Fruit fly (Drosophila melanogaster) whole organism, embryonic: ENCODE data around the gene CG6569.
A peak's percentile ranks its signal among the peaks of the same experiment; 100 is the strongest.

Experiments
- Atf3 ChIP-seq: fragments of 200-800 bp; sonication (Bioruptor generic); optimal IDR thresholded peaks from 3 replicates; lab custom pipeline; 2016; ENCODE audit warnings: missing biosample characterization, missing genetic modification characterization
- Awh ChIP-seq: fragments of 200-800 bp; sonication (Bioruptor generic); IDR thresholded peaks from 2 replicates; pipeline ENCODE4, ENCODE4 v1.3.6; 2022; ENCODE audit warnings: missing biosample characterization, missing genetic modification characterization
- B-H1 ChIP-seq: fragments of 200-800 bp; sonication (Bioruptor generic); IDR thresholded peaks from 3 replicates; pipeline ENCODE4 v1.3.6; 2022; ENCODE audit warnings: missing biosample characterization, missing genetic modification characterization
- Blimp-1 ChIP-seq: fragments of 200-800 bp; sonication (Bioruptor generic); optimal IDR thresholded peaks from 3 replicates; lab custom pipeline; 2018; ENCODE audit warnings: missing biosample characterization, missing genetic modification characterization, mild to moderate bottlenecking, moderate library complexity, missing genetic modification reagents
- CG10366 ChIP-seq: fragments of 200-800 bp; sonication (Bioruptor generic); IDR thresholded peaks from 2 replicates; pipeline ENCODE4 v1.3.6; 2022; ENCODE audit warnings: missing biosample characterization, missing genetic modification characterization
- CG10543 ChIP-seq: fragments of 200-800 bp; sonication (Bioruptor generic); optimal IDR thresholded peaks from 3 replicates; lab custom pipeline; 2017; ENCODE audit warnings: missing biosample characterization, mild to moderate bottlenecking, missing genetic modification characterization, moderate library complexity
- CG11456 ChIP-seq: fragments of 200-800 bp; sonication (Bioruptor generic); IDR thresholded peaks from 3 replicates; pipeline ENCODE4 v1.3.6; 2022; ENCODE audit warnings: missing biosample characterization, missing genetic modification characterization
- CG12299 ChIP-seq: fragments of 200-800 bp; sonication (Bioruptor generic); optimal IDR thresholded peaks from 2 replicates; lab custom pipeline; 2018; ENCODE audit warnings: missing biosample characterization, mild to moderate bottlenecking, missing genetic modification characterization
- CG13775 ChIP-seq: fragments of 200-800 bp; sonication (Bioruptor generic); optimal IDR thresholded peaks from 3 replicates; lab custom pipeline; 2017; ENCODE audit warnings: missing biosample characterization, mild to moderate bottlenecking, missing genetic modification characterization
- CG1529 ChIP-seq: fragments of 200-800 bp; sonication (Bioruptor generic); optimal IDR thresholded peaks from 3 replicates; lab custom pipeline; 2018; ENCODE audit warnings: missing biosample characterization, missing genetic modification characterization
- CG15514 ChIP-seq: fragments of 200-800 bp; sonication (Bioruptor generic); optimal IDR thresholded peaks from 3 replicates; lab custom pipeline; 2017; ENCODE audit warnings: missing biosample characterization, missing genetic modification characterization, mild to moderate bottlenecking, moderate library complexity, missing genetic modification reagents
- CG15601 ChIP-seq: fragments of 200-800 bp; sonication (Bioruptor generic); optimal IDR thresholded peaks from 3 replicates; lab custom pipeline; 2019; ENCODE audit warnings: missing biosample characterization, mild to moderate bottlenecking, missing genetic modification characterization, moderate library complexity
- CG15696 ChIP-seq: fragments of 200-800 bp; sonication (Bioruptor generic); optimal IDR thresholded peaks from 2 replicates; lab custom pipeline; 2019; ENCODE audit warnings: missing biosample characterization, mild to moderate bottlenecking, missing genetic modification characterization, moderate library complexity
- CG17385 ChIP-seq: fragments of 200-800 bp; sonication (Bioruptor generic); optimal IDR thresholded peaks from 3 replicates; lab custom pipeline; 2018; ENCODE audit warnings: missing biosample characterization, mild to moderate bottlenecking, missing genetic modification characterization
- CG2120 ChIP-seq: fragments of 200-800 bp; sonication (Bioruptor generic); optimal IDR thresholded peaks from 3 replicates; lab custom pipeline; 2016; ENCODE audit warnings: missing biosample characterization, missing genetic modification characterization
- CG3847 ChIP-seq: fragments of 200-800 bp; sonication (Bioruptor generic); IDR thresholded peaks from 2 replicates; pipeline ENCODE4 v1.3.6; 2022; ENCODE audit warnings: missing biosample characterization, missing genetic modification characterization
- CG8290 ChIP-seq, 3 experiments: fragments of 200-800 bp; sonication (Bioruptor generic); optimal IDR thresholded peaks; 2 replicates each; lab custom pipeline; 2016 to 2019; ENCODE audit warnings: missing biosample characterization in 3 of 3, missing genetic modification characterization in 3 of 3, mild to moderate bottlenecking in 2 of 3, moderate library complexity in 1 of 3
- Deaf1 ChIP-seq: fragments of 200-800 bp; optimal IDR thresholded peaks from 3 replicates; lab custom pipeline; 2019; ENCODE audit warnings: missing biosample characterization, mild to moderate bottlenecking, missing genetic modification characterization, moderate library complexity
- E2f1 ChIP-seq: fragments of 200-800 bp; sonication (Bioruptor generic); IDR thresholded peaks from 2 replicates; pipeline ENCODE4 v1.3.6; 2022; ENCODE audit warnings: missing biosample characterization, missing genetic modification characterization
- E2f2 ChIP-seq: fragments of 200-800 bp; sonication (Bioruptor generic); IDR thresholded peaks from 2 replicates; pipeline ENCODE4 v1.3.6; 2022; ENCODE audit warnings: missing biosample characterization, missing genetic modification characterization
- Fer3 ChIP-seq: fragments of 200-800 bp; sonication (Bioruptor generic); optimal IDR thresholded peaks from 2 replicates; lab custom pipeline; 2018; ENCODE audit warnings: missing biosample characterization, mild to moderate bottlenecking, missing genetic modification characterization, moderate library complexity
- Gug ChIP-seq: fragments of 200-800 bp; sonication (Bioruptor generic); IDR thresholded peaks from 4 replicates; pipeline ENCODE4 v1.3.6; 2022; ENCODE audit warnings: missing biosample characterization, missing genetic modification characterization
- HHEX ChIP-seq: fragments of 200-800 bp; sonication (Bioruptor generic); optimal IDR thresholded peaks from 3 replicates; lab custom pipeline; 2017; ENCODE audit warnings: missing biosample characterization, mild to moderate bottlenecking, missing genetic modification characterization, missing genetic modification reagents
- HLH3B ChIP-seq: fragments of 200-800 bp; sonication (Bioruptor generic); IDR thresholded peaks from 2 replicates; pipeline ENCODE4 v1.3.6; 2022; ENCODE audit warnings: missing biosample characterization, missing genetic modification characterization
- HLHmδ ChIP-seq: fragments of 200-800 bp; sonication (Bioruptor generic); optimal IDR thresholded peaks from 2 replicates; lab custom pipeline; 2018; ENCODE audit warnings: missing biosample characterization, mild to moderate bottlenecking, missing genetic modification characterization, moderate library complexity
- Hey ChIP-seq: fragments of 200-800 bp; sonication (Bioruptor generic); optimal IDR thresholded peaks from 3 replicates; lab custom pipeline; 2018; ENCODE audit warnings: missing biosample characterization, mild to moderate bottlenecking, missing genetic modification characterization
- HmgD ChIP-seq: fragments of 200-800 bp; sonication (Bioruptor generic); optimal IDR thresholded peaks from 3 replicates; lab custom pipeline; 2016; ENCODE audit warnings: missing biosample characterization, missing genetic modification characterization
- Meics ChIP-seq: fragments of 200-800 bp; sonication (Bioruptor generic); optimal IDR thresholded peaks from 2 replicates; lab custom pipeline; 2017; ENCODE audit warnings: missing biosample characterization, mild to moderate bottlenecking, missing genetic modification characterization
- NK7.1 ChIP-seq: fragments of 200-800 bp; sonication (Bioruptor generic); optimal IDR thresholded peaks from 3 replicates; lab custom pipeline; 2016; ENCODE audit warnings: missing biosample characterization, missing genetic modification characterization
- Optix ChIP-seq: fragments of 200-800 bp; sonication (Bioruptor generic); IDR thresholded peaks from 3 replicates; pipeline ENCODE4 v1.3.6; 2022; ENCODE audit warnings: missing biosample characterization, missing genetic modification characterization
- PHDP ChIP-seq: fragments of 200-800 bp; sonication (Bioruptor generic); optimal IDR thresholded peaks from 3 replicates; lab custom pipeline; 2018; ENCODE audit warnings: missing biosample characterization, mild to moderate bottlenecking, missing genetic modification characterization, moderate library complexity
- Rfx ChIP-seq: fragments of 200-800 bp; sonication (Bioruptor generic); IDR thresholded peaks from 2 replicates; pipeline ENCODE4 v1.3.6; 2022; ENCODE audit warnings: missing biosample characterization, missing genetic modification characterization
- Usf ChIP-seq: fragments of 200-800 bp; sonication (Bioruptor generic); optimal IDR thresholded peaks from 2 replicates; lab custom pipeline; 2017; ENCODE audit warnings: missing genotype, missing biosample characterization, missing genetic modification characterization
- al ChIP-seq: fragments of 200-800 bp; sonication (Bioruptor generic); IDR thresholded peaks from 2 replicates; pipeline ENCODE4 v1.3.6; 2022; ENCODE audit warnings: missing biosample characterization, missing genetic modification characterization
- ara ChIP-seq: fragments of 200-800 bp; sonication (Bioruptor generic); IDR thresholded peaks from 2 replicates; pipeline ENCODE4 v1.3.6; 2022; ENCODE audit warnings: missing biosample characterization, missing genetic modification characterization
- cad ChIP-seq: fragments of >200 bp; optimal IDR thresholded peaks from 2 replicates; lab custom pipeline; 2017; ENCODE audit warnings: missing biosample characterization, missing genetic modification characterization
- dan ChIP-seq: fragments of 200-800 bp; sonication (Bioruptor generic); IDR thresholded peaks from 2 replicates; pipeline ENCODE4 v1.3.6; 2022; ENCODE audit warnings: missing biosample characterization, missing genetic modification characterization
- disco-r ChIP-seq: fragments of 200-800 bp; sonication (Bioruptor generic); optimal IDR thresholded peaks from 2 replicates; lab custom pipeline; 2016; ENCODE audit warnings: missing biosample characterization, missing genetic modification characterization
- gt ChIP-seq: fragments of 200-800 bp; sonication (Bioruptor generic); IDR thresholded peaks from 2 replicates; pipeline ENCODE4 v1.3.6; 2022; ENCODE audit warnings: missing biosample characterization, missing genetic modification characterization
- jing ChIP-seq: fragments of 200-800 bp; sonication (Bioruptor generic); optimal IDR thresholded peaks from 2 replicates; lab custom pipeline; 2018; ENCODE audit warnings: missing biosample characterization, mild to moderate bottlenecking, missing genetic modification characterization
- kni ChIP-seq: fragments of 200-800 bp; sonication (Bioruptor generic); optimal IDR thresholded peaks from 3 replicates; lab custom pipeline; 2017; ENCODE audit warnings: mild to moderate bottlenecking, missing biosample characterization, missing genetic modification reagents, missing genetic modification characterization
- mam ChIP-seq: fragments of 200-800 bp; sonication (Bioruptor generic); optimal IDR thresholded peaks from 3 replicates; lab custom pipeline; 2016; ENCODE audit warnings: missing biosample characterization, missing genetic modification characterization
- mld ChIP-seq: fragments of 200-800 bp; sonication (Bioruptor generic); IDR thresholded peaks from 3 replicates; pipeline ENCODE4 v1.3.6; 2022; ENCODE audit warnings: missing biosample characterization, missing genetic modification characterization; ENCODE audit not compliant: partially characterized antibody
- nom ChIP-seq: fragments of 200-800 bp; sonication (Bioruptor generic); optimal IDR thresholded peaks from 2 replicates; lab custom pipeline; 2017; ENCODE audit warnings: missing biosample characterization, missing genetic modification characterization, mild to moderate bottlenecking, moderate library complexity, missing genetic modification reagents
- p53 ChIP-seq: fragments of 200-800 bp; sonication (Bioruptor generic); optimal IDR thresholded peaks from 2 replicates; lab custom pipeline; 2016; ENCODE audit warnings: missing biosample characterization, missing genetic modification characterization
- tin ChIP-seq: fragments of 200-800 bp; sonication (Bioruptor generic); optimal IDR thresholded peaks from 3 replicates; lab custom pipeline; 2016; ENCODE audit warnings: missing biosample characterization, missing genetic modification characterization
- twi ChIP-seq: fragments of 200-800 bp; optimal IDR thresholded peaks from 2 replicates; lab custom pipeline; 2019; ENCODE audit warnings: missing biosample characterization, mild to moderate bottlenecking, missing genetic modification characterization, moderate library complexity
- unc-4 ChIP-seq: fragments of 200-800 bp; sonication (Bioruptor generic); IDR thresholded peaks from 2 replicates; pipeline ENCODE4 v1.3.6; 2022; ENCODE audit warnings: missing biosample characterization, missing genetic modification characterization; ENCODE audit not compliant: partially characterized antibody
- vvl ChIP-seq: fragments of 200-800 bp; sonication (Bioruptor generic); IDR thresholded peaks from 2 replicates; pipeline ENCODE4 v1.3.6; 2022; ENCODE audit warnings: missing biosample characterization, missing genetic modification characterization

Gene CG6569

DNA sequence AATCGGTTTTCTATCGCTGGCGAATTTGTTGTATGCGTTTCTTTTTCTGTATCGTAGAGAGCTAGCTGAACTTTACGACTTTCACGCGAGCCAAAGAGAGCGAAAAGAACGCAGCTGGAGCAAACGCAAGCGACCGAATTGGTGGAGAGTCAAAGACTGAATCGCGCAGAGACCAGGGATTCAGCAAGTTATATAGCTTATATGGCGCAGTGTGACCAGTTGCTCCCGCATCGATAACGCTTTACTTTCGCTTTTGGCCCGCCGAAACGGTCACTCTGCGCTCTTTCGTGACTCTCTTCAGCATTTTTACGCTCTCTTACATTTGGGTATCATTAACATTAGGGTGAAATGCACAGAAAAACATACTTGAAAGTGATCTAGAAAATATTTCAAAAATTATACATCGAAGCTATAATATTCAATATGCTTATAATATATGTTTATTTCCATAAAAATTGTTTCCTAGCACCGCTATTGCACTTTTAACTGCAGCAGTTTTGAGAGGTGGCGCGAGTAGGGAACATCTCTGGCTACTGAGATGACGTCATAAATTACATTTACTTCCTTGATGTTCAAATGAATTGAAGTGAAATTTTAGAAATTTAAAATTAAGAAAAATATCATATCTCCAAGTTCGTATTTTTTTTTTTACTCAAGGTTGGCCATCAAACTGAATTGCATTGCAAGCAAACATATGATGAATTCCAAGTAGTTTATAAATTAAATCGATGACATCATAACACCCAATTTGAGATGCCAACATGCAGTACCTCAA lies 11.4 kb downstream of the CG6569 start, which contains the start of gene glec (continued):
- peak; percentile 77 for TF ChIP-seq HmgD (GFP tag; lab: Kevin White, UChicago)
- peak; percentile 60 for TF ChIP-seq vvl
- TF ChIP-seq Rfx: peak; percentile 34; the same call in 1 of the 2 replicates
- no peak for TF ChIP-seq gt
- TF ChIP-seq Gug: no peak; the same call in 3 of the 4 replicates
- TF ChIP-seq ara: peak; percentile 45; the same call in 1 of the 2 replicates
- TF ChIP-seq Fer3 (tag; lab: Kevin White, UChicago): peak; percentile 6
- TF ChIP-seq CG15601: no peak
- no peak; the same call in 2 of the 3 replicates for TF ChIP-seq B-H1 (GFP tag; lab: Robert Waterston, UW)
- TF ChIP-seq CG12299: peak; percentile 1
- TF ChIP-seq CG10543 (GFP tag; lab: Kevin White, UChicago): peak; percentile 10
- TF ChIP-seq Meics: no peak
- peak; percentile 6 for TF ChIP-seq kni (GFP tag; lab: Kevin White, UChicago)
- no peak for TF ChIP-seq HLH3B (GFP tag; lab: Robert Waterston, UW)
- no peak for TF ChIP-seq tin
- TF ChIP-seq disco-r (GFP tag; lab: Kevin White, UChicago): no peak
- no peak for TF ChIP-seq dan (GFP tag; lab: Robert Waterston, UW)
- TF ChIP-seq nom: peak; percentile 46
- TF ChIP-seq Hey (tag; lab: Kevin White, UChicago): no peak
- no peak for TF ChIP-seq CG2120
- no peak for TF ChIP-seq CG8290 (GFP tag; optimal IDR thresholded peaks at IDR 0.05; lab: Kevin White, UChicago)
- TF ChIP-seq CG8290 (tag; optimal IDR thresholded peaks at IDR 0.05; lab: Kevin White, UChicago): peak in 1 of 2 experiments; percentile 89
- peak; percentile 5 for TF ChIP-seq HHEX
- TF ChIP-seq twi: no peak
- TF ChIP-seq Atf3 (GFP tag; lab: Kevin White, UChicago): peak; percentile 36
- no peak for TF ChIP-seq mld
- TF ChIP-seq CG1529 (GFP tag; lab: Kevin White, UChicago): no peak
- peak; percentile 8; the same call in 1 of the 2 replicates for TF ChIP-seq E2f1 (GFP tag; lab: Robert Waterston, UW)
- peak; percentile 46 for TF ChIP-seq unc-4 (GFP tag; lab: Robert Waterston, UW)
- TF ChIP-seq CG13775: peak; percentile 53
- no peak for TF ChIP-seq CG15696 (tag; lab: Kevin White, UChicago)
- no peak for TF ChIP-seq cad (GFP tag; lab: Kevin White, UChicago)
- TF ChIP-seq CG10366 (GFP tag; lab: Robert Waterston, UW): no peak
- peak; percentile 16 for TF ChIP-seq PHDP (tag; lab: Kevin White, UChicago)
- peak; percentile 91 for TF ChIP-seq CG15514
- peak; percentile 87 for TF ChIP-seq HLHmδ (GFP tag; lab: Kevin White, UChicago)
- no peak for TF ChIP-seq Optix (GFP tag; lab: Robert Waterston, UW)
- TF ChIP-seq Blimp-1 (GFP tag; lab: Kevin White, UChicago): peak; percentile 99
- TF ChIP-seq CG11456 (GFP tag; lab: Robert Waterston, UW): 0 out of 3 replicates have a peak, but pooled peaks have one; percentile 37
- TF ChIP-seq p53: no peak
- TF ChIP-seq Awh (GFP tag; lab: Robert Waterston, UW): peak; percentile 5; the same call in 1 of the 2 replicates
- peak; percentile 28; the same call in 1 of the 2 replicates for TF ChIP-seq CG3847
- no peak for TF ChIP-seq jing (GFP tag; lab: Kevin White, UChicago)
- no peak for TF ChIP-seq mam (GFP tag; lab: Kevin White, UChicago)
- TF ChIP-seq al (GFP tag; lab: Robert Waterston, UW): no peak
- no peak for TF ChIP-seq Usf (GFP tag; lab: Kevin White, UChicago)
- peak; percentile 36 for TF ChIP-seq E2f2 (GFP tag; lab: Robert Waterston, UW)
- TF ChIP-seq CG17385 (GFP tag; lab: Kevin White, UChicago): peak; percentile 34
- TF ChIP-seq Deaf1 (tag; lab: Kevin White, UChicago): peak; percentile 34
- no peak for TF ChIP-seq NK7.1 (GFP tag; lab: Kevin White, UChicago)
